Fruit fly (Drosophila melanogaster) whole organism, prepupa: Measurements from ENCODE around the gene gpp.

Source experiments
- Blimp-1 ChIP-seq: fragments of 200-800 bp; sonication (Bioruptor generic); optimal IDR thresholded peaks from 3 replicates; lab custom pipeline; 2017; ENCODE audit warnings: missing biosample characterization, missing genetic modification characterization, mild to moderate bottlenecking, moderate library complexity, missing genetic modification reagents
- CG10669 ChIP-seq: fragments of 200-800 bp; sonication (Bioruptor generic); optimal IDR thresholded peaks from 3 replicates; lab custom pipeline; 2018; ENCODE audit warnings: missing biosample characterization, mild to moderate bottlenecking, missing genetic modification characterization, moderate library complexity
- CG11294 ChIP-seq: fragments of 200-800 bp; sonication (Bioruptor generic); IDR thresholded peaks from 2 replicates; pipeline ENCODE4 v1.3.6; 2022; ENCODE audit warnings: missing biosample characterization, missing genetic modification characterization
- CG11762 ChIP-seq: fragments of 200-800 bp; sonication (Bioruptor generic); optimal IDR thresholded peaks from 3 replicates; lab custom pipeline; 2016; ENCODE audit warnings: missing biosample characterization, missing genetic modification characterization; ENCODE audit not compliant: insufficient read depth
- CG11902 ChIP-seq: fragments of 200-800 bp; sonication (Bioruptor generic); optimal IDR thresholded peaks from 3 replicates; lab custom pipeline; 2016; ENCODE audit warnings: missing biosample characterization, missing genetic modification characterization
- CG15336 ChIP-seq: fragments of 200-800 bp; sonication (Bioruptor generic); IDR thresholded peaks from 2 replicates; pipeline ENCODE4 v1.3.6; 2022; ENCODE audit warnings: missing biosample characterization, missing genetic modification characterization
- CG1621 ChIP-seq: fragments of 200-800 bp; sonication (Bioruptor generic); optimal IDR thresholded peaks from 3 replicates; lab custom pipeline; 2018; ENCODE audit warnings: missing biosample characterization, mild to moderate bottlenecking, missing genetic modification characterization
- CG16779 ChIP-seq: fragments of 200-800 bp; sonication (Bioruptor generic); optimal IDR thresholded peaks from 3 replicates; lab custom pipeline; 2017; ENCODE audit warnings: missing biosample characterization, mild to moderate bottlenecking, missing genetic modification characterization
- CG3032 ChIP-seq: fragments of 200-800 bp; optimal IDR thresholded peaks from 2 replicates; lab custom pipeline; 2019; ENCODE audit warnings: missing biosample characterization, mild to moderate bottlenecking, missing genetic modification characterization, moderate library complexity
- CG31627 ChIP-seq: fragments of 200-800 bp; sonication (Bioruptor generic); optimal IDR thresholded peaks from 3 replicates; lab custom pipeline; 2016; ENCODE audit warnings: missing biosample characterization, missing genetic modification characterization
- CG32006 ChIP-seq: fragments of 200-800 bp; sonication (Bioruptor generic); optimal IDR thresholded peaks from 3 replicates; lab custom pipeline; 2017; ENCODE audit warnings: missing biosample characterization, mild to moderate bottlenecking, missing genetic modification characterization
- CG34406 ChIP-seq: fragments of 200-800 bp; sonication (Bioruptor generic); optimal IDR thresholded peaks from 3 replicates; lab custom pipeline; 2016; ENCODE audit warnings: missing biosample characterization, missing genetic modification characterization
- CG3919 ChIP-seq: fragments of 200-800 bp; sonication (Bioruptor generic); optimal IDR thresholded peaks from 3 replicates; lab custom pipeline; 2016; ENCODE audit warnings: missing biosample characterization, missing genetic modification characterization
- CG4318 ChIP-seq: fragments of 200-800 bp; sonication (Bioruptor generic); optimal IDR thresholded peaks from 3 replicates; lab custom pipeline; 2017; ENCODE audit warnings: missing biosample characterization, mild to moderate bottlenecking, missing genetic modification characterization
- CG6163 ChIP-seq: fragments of 200-800 bp; sonication (Bioruptor generic); IDR thresholded peaks from 3 replicates; pipeline ENCODE4 v1.3.6; 2022; ENCODE audit warnings: missing biosample characterization, missing genetic modification characterization
- CG6792 ChIP-seq: fragments of 200-800 bp; sonication (Bioruptor generic); optimal IDR thresholded peaks from 3 replicates; lab custom pipeline; 2016; ENCODE audit warnings: missing biosample characterization, missing genetic modification characterization
- CG6808 ChIP-seq: fragments of 200-800 bp; sonication (Bioruptor generic); optimal IDR thresholded peaks from 3 replicates; lab custom pipeline; 2017; ENCODE audit warnings: missing biosample characterization, missing genetic modification characterization, mild to moderate bottlenecking, moderate library complexity, missing genetic modification reagents
- CG6854 ChIP-seq: fragments of 200-800 bp; sonication (Bioruptor generic); optimal IDR thresholded peaks from 2 replicates; lab custom pipeline; 2017; ENCODE audit warnings: missing biosample characterization, mild to moderate bottlenecking, missing genetic modification characterization
- CG7368 ChIP-seq: fragments of 200-800 bp; sonication (Bioruptor generic); optimal IDR thresholded peaks from 3 replicates; lab custom pipeline; 2016; ENCODE audit warnings: missing biosample characterization, missing genetic modification characterization
- CG8119 ChIP-seq: fragments of 200-800 bp; sonication (Bioruptor generic); IDR thresholded peaks from 3 replicates; pipeline ENCODE4 v1.3.6; 2022; ENCODE audit warnings: missing biosample characterization, missing genetic modification characterization
- CG8319 ChIP-seq: fragments of 200-800 bp; sonication (Bioruptor generic); optimal IDR thresholded peaks from 3 replicates; lab custom pipeline; 2016; ENCODE audit warnings: missing biosample characterization, missing genetic modification characterization
- CG8632 ChIP-seq: fragments of 200-800 bp; sonication (Bioruptor generic); optimal IDR thresholded peaks from 3 replicates; lab custom pipeline; 2016; ENCODE audit warnings: missing biosample characterization, missing genetic modification characterization
- CG9139 ChIP-seq: fragments of 200-800 bp; sonication (Bioruptor generic); optimal IDR thresholded peaks from 3 replicates; lab custom pipeline; 2017; ENCODE audit warnings: missing biosample characterization, mild to moderate bottlenecking, missing genetic modification characterization
- Eip75B ChIP-seq: fragments of 200-800 bp; sonication (Bioruptor generic); optimal IDR thresholded peaks from 3 replicates; lab custom pipeline; 2016; ENCODE audit warnings: missing biosample characterization, missing genetic modification characterization
- Eip78C ChIP-seq: fragments of 200-800 bp; sonication (Bioruptor generic); peaks from one replicate; lab custom pipeline; 2016; ENCODE audit warnings: missing biosample characterization, missing genetic modification characterization
- Eip93F ChIP-seq: fragments of 200-800 bp; sonication (Bioruptor generic); optimal IDR thresholded peaks from 2 replicates; lab custom pipeline; 2016; ENCODE audit warnings: missing biosample characterization, mild to moderate bottlenecking, missing genetic modification characterization
- Ets96B ChIP-seq: fragments of 200-800 bp; optimal IDR thresholded peaks from 2 replicates; lab custom pipeline; 2019; ENCODE audit warnings: missing biosample characterization, mild to moderate bottlenecking, missing genetic modification characterization, moderate library complexity
- Gug ChIP-seq: fragments of 200-800 bp; sonication (Bioruptor generic); IDR thresholded peaks from 2 replicates; pipeline ENCODE4 v1.3.6; 2022; ENCODE audit warnings: missing biosample characterization, missing genetic modification characterization
- Hr38 ChIP-seq: sonication (Bioruptor generic); optimal IDR thresholded peaks from 2 replicates; lab custom pipeline; 2016; ENCODE audit warnings: missing biosample characterization, missing genetic modification characterization
- Hr39 ChIP-seq: fragments of 200-800 bp; sonication (Bioruptor generic); optimal IDR thresholded peaks from 2 replicates; lab custom pipeline; 2016; ENCODE audit warnings: missing biosample characterization, missing genetic modification characterization
- Hr4 ChIP-seq: fragments of 200-800 bp; sonication (Bioruptor generic); optimal IDR thresholded peaks from 3 replicates; lab custom pipeline; 2016; ENCODE audit warnings: missing biosample characterization, missing genetic modification characterization
- Lpt ChIP-seq: fragments of 200-800 bp; sonication (Bioruptor generic); optimal IDR thresholded peaks from 3 replicates; lab custom pipeline; 2016; ENCODE audit warnings: missing biosample characterization, missing genetic modification characterization
- Met ChIP-seq: fragments of 200-800 bp; sonication (Bioruptor generic); optimal IDR thresholded peaks from 3 replicates; lab custom pipeline; 2016; ENCODE audit warnings: missing biosample characterization, missing genetic modification characterization
- OdsH ChIP-seq: fragments of 200-800 bp; sonication (Bioruptor generic); optimal IDR thresholded peaks from 3 replicates; lab custom pipeline; 2016; ENCODE audit warnings: missing biosample characterization, missing genetic modification characterization
- Smox ChIP-seq: fragments of 200-800 bp; sonication (Bioruptor generic); optimal IDR thresholded peaks from 3 replicates; lab custom pipeline; 2016; ENCODE audit warnings: missing biosample characterization, missing genetic modification characterization
- Sox102F ChIP-seq: fragments of 200-800 bp; sonication (Bioruptor generic); optimal IDR thresholded peaks from 2 replicates; lab custom pipeline; 2016; ENCODE audit warnings: missing biosample characterization, mild to moderate bottlenecking, missing genetic modification characterization
- Sox14 ChIP-seq: fragments of 200-800 bp; sonication (Bioruptor generic); optimal IDR thresholded peaks from 3 replicates; lab custom pipeline; 2016; ENCODE audit warnings: missing biosample characterization, missing genetic modification characterization
- achi ChIP-seq: fragments of 200-800 bp; sonication (Bioruptor generic); optimal IDR thresholded peaks from 3 replicates; lab custom pipeline; 2016; ENCODE audit warnings: missing biosample characterization, missing genetic modification characterization
- acj6 ChIP-seq: fragments of 200-800 bp; sonication (Bioruptor generic); optimal IDR thresholded peaks from 3 replicates; lab custom pipeline; 2016; ENCODE audit warnings: missing biosample characterization, missing genetic modification characterization
- cyc ChIP-seq: fragments of 200-800 bp; sonication (Bioruptor generic); optimal IDR thresholded peaks from 3 replicates; lab custom pipeline; 2016; ENCODE audit warnings: missing biosample characterization, missing genetic modification characterization
- dac ChIP-seq: fragments of 200-800 bp; sonication (Bioruptor generic); optimal IDR thresholded peaks from 2 replicates; lab custom pipeline; 2017; ENCODE audit warnings: missing biosample characterization, mild to moderate bottlenecking, missing genetic modification characterization
- dsx ChIP-seq: fragments of 200-800 bp; optimal IDR thresholded peaks from 3 replicates; lab custom pipeline; 2019; ENCODE audit warnings: missing biosample characterization, mild to moderate bottlenecking, missing genetic modification characterization, moderate library complexity; ENCODE audit not compliant: poor library complexity, severe bottlenecking
- eg ChIP-seq: fragments of 200-800 bp; sonication (Bioruptor generic); IDR thresholded peaks from 3 replicates; pipeline ENCODE4 v1.3.6; 2022; ENCODE audit warnings: missing biosample characterization, missing genetic modification characterization
- esn ChIP-seq: fragments of 200-800 bp; sonication (Bioruptor generic); optimal IDR thresholded peaks from 2 replicates; lab custom pipeline; 2016; ENCODE audit warnings: missing biosample characterization, mild to moderate bottlenecking, missing genetic modification characterization, moderate library complexity
- fd59A ChIP-seq: fragments of 200-800 bp; sonication (Bioruptor generic); optimal IDR thresholded peaks from 2 replicates; lab custom pipeline; 2017; ENCODE audit warnings: missing biosample characterization, mild to moderate bottlenecking, missing genetic modification characterization, missing genetic modification reagents
- fd85E ChIP-seq: fragments of 200-800 bp; sonication (Bioruptor generic); optimal IDR thresholded peaks from 3 replicates; lab custom pipeline; 2016; ENCODE audit warnings: missing biosample characterization, missing genetic modification characterization
- lz ChIP-seq: fragments of 200-800 bp; sonication (Bioruptor generic); optimal IDR thresholded peaks from 3 replicates; lab custom pipeline; 2016; ENCODE audit warnings: missing biosample characterization, missing genetic modification characterization
- net ChIP-seq: fragments of 200-800 bp; sonication (Bioruptor generic); optimal IDR thresholded peaks from 3 replicates; lab custom pipeline; 2016; ENCODE audit warnings: missing biosample characterization, missing genetic modification characterization
- pdm3 ChIP-seq: fragments of 200-800 bp; sonication (Bioruptor generic); optimal IDR thresholded peaks from 3 replicates; lab custom pipeline; 2016; ENCODE audit warnings: missing biosample characterization, missing genetic modification characterization
- spab ChIP-seq: fragments of 200-800 bp; sonication (Bioruptor generic); optimal IDR thresholded peaks from 2 replicates; lab custom pipeline; 2017; ENCODE audit warnings: missing biosample characterization, mild to moderate bottlenecking, missing genetic modification characterization, missing genetic modification reagents
- ss ChIP-seq, 2 experiments: fragments of 200-800 bp; sonication (Bioruptor generic); optimal IDR thresholded peaks; 2 replicates in 1 of 2; 3 replicates in 1 of 2; lab custom pipeline; 2017 to 2018; ENCODE audit warnings: mild to moderate bottlenecking in 2 of 2, missing biosample characterization in 2 of 2, missing genetic modification characterization in 2 of 2, moderate library complexity in 1 of 2
- topi ChIP-seq: fragments of 200-800 bp; sonication (Bioruptor generic); optimal IDR thresholded peaks from 3 replicates; lab custom pipeline; 2016; ENCODE audit warnings: missing biosample characterization, missing genetic modification characterization
- vri ChIP-seq: fragments of 200-800 bp; sonication (Bioruptor generic); optimal IDR thresholded peaks from 3 replicates; lab custom pipeline; 2016; ENCODE audit warnings: missing biosample characterization, mild to moderate bottlenecking, missing genetic modification characterization

gpp gene

dm6 chr3R:6457055-6457391 is 50.4 kb downstream of the gpp start, which contains the start of gene Zif:
Gene Zif (plus strand): TSS chr3R:6457088.
- TF ChIP-seq topi (GFP tag; lab: Kevin White, UChicago) (peak; percentile 50), CG10669 (GFP tag; lab: Kevin White, UChicago) (no peak), dsx (GFP tag; lab: Kevin White, UChicago) (no peak), CG16779 (tag; lab: Kevin White, UChicago) (no peak), spab (GFP tag; lab: Kevin White, UChicago) (no peak), pdm3 (GFP tag; lab: Kevin White, UChicago) (no peak), Hr38 (GFP tag; lab: Kevin White, UChicago) (no peak), CG6163 (no peak; the same call in 2 of the 3 replicates), Smox (GFP tag; lab: Kevin White, UChicago) (no peak), net (GFP tag; lab: Kevin White, UChicago) (no peak), Lpt (no peak), Ets96B (tag; lab: Kevin White, UChicago) (no peak), CG8632 (no peak), CG1621 (tag; lab: Kevin White, UChicago) (no peak), eg (GFP tag; lab: Robert Waterston, UW) (no peak), ss (GFP tag; optimal IDR thresholded peaks at IDR 0.05; lab: Kevin White, UChicago) (no peak), CG8319 (GFP tag; lab: Kevin White, UChicago) (no peak), CG11902 (GFP tag; lab: Kevin White, UChicago) (peak; percentile 17), Hr4 (GFP tag; lab: Kevin White, UChicago) (no peak), Eip93F (no peak), CG32006 (GFP tag; lab: Kevin White, UChicago) (no peak), OdsH (GFP tag; lab: Kevin White, UChicago) (peak; percentile 54), CG15336 (GFP tag; lab: Robert Waterston, UW) (0 out of 2 replicates have a peak, but pooled peaks have one; percentile 21), CG6854 (GFP tag; lab: Kevin White, UChicago) (peak; percentile 40), Sox14 (GFP tag; lab: Kevin White, UChicago) (peak; percentile 30), cyc (GFP tag; lab: Kevin White, UChicago) (peak; percentile 43), CG11762 (GFP tag; lab: Kevin White, UChicago) (no peak), achi (peak; percentile 9), dac (GFP tag; lab: Kevin White, UChicago) (no peak), fd59A (GFP tag; lab: Kevin White, UChicago) (no peak), CG7368 (GFP tag; lab: Kevin White, UChicago) (no peak), CG8119 (GFP tag; lab: Robert Waterston, UW) (no peak), CG3032 (tag; lab: Kevin White, UChicago) (peak; percentile 21), fd85E (peak; percentile 10), esn (GFP tag; lab: Kevin White, UChicago) (peak; percentile 61), Sox102F (GFP tag; lab: Kevin White, UChicago) (no peak), Eip75B (GFP tag; lab: Kevin White, UChicago) (no peak), CG34406 (GFP tag; lab: Kevin White, UChicago) (no peak), vri (GFP tag; lab: Kevin White, UChicago) (no peak), CG4318 (GFP tag; lab: Kevin White, UChicago) (no peak), CG11294 (GFP tag; lab: Robert Waterston, UW) (no peak; the same call in 1 of the 2 replicates), Eip78C (GFP tag; lab: Kevin White, UChicago) (peak; percentile 82), acj6 (GFP tag; lab: Kevin White, UChicago) (peak; percentile 28), lz (GFP tag; lab: Kevin White, UChicago) (peak; percentile 46), CG6808 (no peak), CG31627 (GFP tag; lab: Kevin White, UChicago) (peak; percentile 64), CG9139 (no peak), Blimp-1 (no peak), Met (GFP tag; lab: Kevin White, UChicago) (no peak), CG3919 (GFP tag; lab: Kevin White, UChicago) (no peak), CG6792 (GFP tag; lab: Kevin White, UChicago) (peak; percentile 14), Hr39 (GFP tag; lab: Kevin White, UChicago) (peak; percentile 64), Gug (GFP tag; lab: Robert Waterston, UW) (0 out of 2 replicates have a peak, but pooled peaks have one; percentile 29)
